Worm (Caenorhabditis elegans) whole organism, young adult: Measurements from ENCODE around the gene txdc-17.

ENCODE experiments used
- B0261.1 ChIP-seq: sonication (generic microtip); optimal IDR thresholded peaks from 2 replicates; lab custom pipeline; 2016; ENCODE audit warnings: mild to moderate bottlenecking, missing genetic modification characterization, moderate library complexity, missing compliant biosample characterization
- C17E4.6 ChIP-seq: fragments of 200-800 bp; sonication (Bioruptor generic); IDR thresholded peaks from 2 replicates; pipeline ENCODE4 v1.3.6; 2022; ENCODE audit warnings: missing genetic modification reagents, missing genetic modification characterization, missing compliant biosample characterization
- F33H1.4 ChIP-seq: fragments of 200-800 bp; sonication (Bioruptor generic); IDR thresholded peaks from 2 replicates; pipeline ENCODE4 v1.3.6; 2022; ENCODE audit warnings: missing genetic modification reagents, missing genetic modification characterization, missing compliant biosample characterization
- F37B4.10 ChIP-seq: fragments of 200-800 bp; sonication (Bioruptor generic); IDR thresholded peaks from 2 replicates; pipeline ENCODE4 v1.3.6; 2022; ENCODE audit warnings: missing genetic modification characterization, missing compliant biosample characterization
- F57A8.1 ChIP-seq: fragments of 200-800 bp; sonication (Bioruptor generic); optimal IDR thresholded peaks from 2 replicates; lab custom pipeline; 2018; ENCODE audit warnings: mild to moderate bottlenecking, missing genetic modification characterization, moderate library complexity, missing compliant biosample characterization
- T07F8.4 ChIP-seq: sonication (generic microtip); optimal IDR thresholded peaks from 2 replicates; lab custom pipeline; 2016; ENCODE audit warnings: mild to moderate bottlenecking, missing genetic modification characterization, moderate library complexity, missing compliant biosample characterization
- T26A5.8 ChIP-seq: sonication (generic microtip); optimal IDR thresholded peaks from 2 replicates; lab custom pipeline; 2016; ENCODE audit warnings: missing genetic modification characterization, missing compliant biosample characterization
- Y53F4B.3 ChIP-seq: fragments of 200-800 bp; sonication (Bioruptor generic); IDR thresholded peaks from 2 replicates; pipeline ENCODE4 v1.3.6; 2022; ENCODE audit warnings: missing genetic modification reagents, missing genetic modification characterization, missing compliant biosample characterization
- Y56A3A.18 ChIP-seq: fragments of 200-800 bp; sonication (Bioruptor generic); IDR thresholded peaks from 2 replicates; pipeline ENCODE4 v1.3.6; 2022; ENCODE audit warnings: missing genetic modification reagents, missing genetic modification characterization, missing compliant biosample characterization
- Y67H2A.10 ChIP-seq: fragments of 200-800 bp; sonication (Bioruptor generic); conservative IDR thresholded peaks from 2 replicates; pipeline ENCODE4 v1.3.6; 2022; ENCODE audit warnings: missing genetic modification reagents, missing genetic modification characterization, missing compliant biosample characterization
- akir-1 ChIP-seq: fragments of 200-800 bp; sonication (Bioruptor generic); optimal IDR thresholded peaks from 2 replicates; lab custom pipeline; 2018; ENCODE audit warnings: mild to moderate bottlenecking, missing genetic modification characterization, moderate library complexity, missing compliant biosample characterization
- aptf-2 ChIP-seq: fragments of 200-800 bp; sonication (Bioruptor generic); conservative IDR thresholded peaks from 2 replicates; pipeline ENCODE4 v1.3.6; 2022; ENCODE audit warnings: missing genetic modification reagents, missing genetic modification characterization, missing compliant biosample characterization
- aptf-3 ChIP-seq: fragments of 200-800 bp; sonication (Bioruptor generic); IDR thresholded peaks from 2 replicates; pipeline ENCODE4 v1.3.6; 2022; ENCODE audit warnings: missing genetic modification characterization, missing compliant biosample characterization
- athp-1 ChIP-seq: sonication (generic microtip); optimal IDR thresholded peaks from 2 replicates; lab custom pipeline; 2017; ENCODE audit warnings: mild to moderate bottlenecking, missing genetic modification characterization, missing compliant biosample characterization
- attf-5 ChIP-seq: fragments of 200-800 bp; sonication (Bioruptor generic); optimal IDR thresholded peaks from 2 replicates; lab custom pipeline; 2018; ENCODE audit warnings: mild to moderate bottlenecking, missing genetic modification characterization, missing compliant biosample characterization
- bed-2 ChIP-seq: fragments of 200-800 bp; sonication (Bioruptor generic); IDR thresholded peaks from 2 replicates; pipeline ENCODE4 v1.3.6; 2022; ENCODE audit warnings: missing genetic modification reagents, missing genetic modification characterization, missing compliant biosample characterization
- cebp-1 ChIP-seq, 2 experiments: fragments of 200-800 bp in 1 of 2; sonication (Bioruptor generic) in 1 of 2; sonication (generic microtip) in 1 of 2; IDR thresholded peaks in 1 of 2; optimal IDR thresholded peaks in 1 of 2; 2 replicates each; pipeline versions ENCODE4 v1.3.6 to Lab custom; 2017 to 2022; ENCODE audit warnings: missing compliant biosample characterization in 2 of 2, missing genetic modification characterization in 2 of 2, mild to moderate bottlenecking in 1 of 2, missing genetic modification reagents in 1 of 2, moderate library complexity in 1 of 2
- ceh-40 ChIP-seq: fragments of 200-800 bp; sonication (Bioruptor generic); IDR thresholded peaks from 2 replicates; pipeline ENCODE4 v1.3.6; 2022; ENCODE audit warnings: missing genetic modification characterization, missing compliant biosample characterization
- ceh-91 ChIP-seq: fragments of 200-800 bp; sonication (Bioruptor generic); IDR thresholded peaks from 2 replicates; pipeline ENCODE4 v1.3.6; 2022; ENCODE audit warnings: missing genetic modification reagents, missing genetic modification characterization, missing compliant biosample characterization
- dox-1 ChIP-seq: fragments of 200-800 bp; sonication (Bioruptor generic); IDR thresholded peaks from 2 replicates; pipeline ENCODE4 v1.3.6; 2022; ENCODE audit warnings: missing genetic modification reagents, missing genetic modification characterization, missing compliant biosample characterization
- dpff-1 ChIP-seq: sonication (generic microtip); optimal IDR thresholded peaks from 2 replicates; lab custom pipeline; 2017; ENCODE audit warnings: mild to moderate bottlenecking, missing genetic modification characterization, missing compliant biosample characterization
- fkh-3 ChIP-seq: sonication (generic microtip); optimal IDR thresholded peaks from 2 replicates; lab custom pipeline; 2016; ENCODE audit warnings: mild to moderate bottlenecking, missing genetic modification characterization, missing compliant biosample characterization
- hmg-1.2 ChIP-seq: fragments of 200-800 bp; sonication (Bioruptor generic); IDR thresholded peaks from 2 replicates; pipeline ENCODE4 v1.3.6; 2022; ENCODE audit warnings: missing genetic modification reagents, missing genetic modification characterization, missing compliant biosample characterization
- hrde-1 ChIP-seq: sonication (generic microtip); optimal IDR thresholded peaks from 2 replicates; lab custom pipeline; 2016; ENCODE audit warnings: missing genetic modification characterization, mild to moderate bottlenecking, missing compliant biosample characterization, moderate library complexity, missing genotype, missing genetic modification reagents, borderline replicate concordance
- lsy-27 ChIP-seq: sonication (generic microtip); optimal IDR thresholded peaks from 2 replicates; lab custom pipeline; 2017; ENCODE audit warnings: missing genetic modification characterization, mild to moderate bottlenecking, missing compliant biosample characterization, antibody characterized with exemption, missing genotype, borderline replicate concordance; ENCODE audit not compliant: insufficient read depth
- madf-10 ChIP-seq: sonication (generic microtip); optimal IDR thresholded peaks from 2 replicates; lab custom pipeline; 2016; ENCODE audit warnings: mild to moderate bottlenecking, missing genetic modification characterization, missing compliant biosample characterization
- madf-3 ChIP-seq: fragments of 200-800 bp; sonication (Bioruptor generic); IDR thresholded peaks from 2 replicates; pipeline ENCODE4 v1.3.6; 2022; ENCODE audit warnings: missing genetic modification reagents, missing genetic modification characterization, missing compliant biosample characterization
- mcd-1 ChIP-seq: fragments of 200-800 bp; sonication (Bioruptor generic); IDR thresholded peaks from 2 replicates; pipeline ENCODE4 v1.3.6; 2022; ENCODE audit warnings: missing genetic modification reagents, missing genetic modification characterization, missing compliant biosample characterization
- nfyb-1 ChIP-seq: fragments of 200-800 bp; sonication (Bioruptor generic); IDR thresholded peaks from 2 replicates; pipeline ENCODE4 v1.3.6; 2022; ENCODE audit warnings: missing genetic modification reagents, missing genetic modification characterization, missing compliant biosample characterization
- nhr-120 ChIP-seq: fragments of 200-800 bp; sonication (Bioruptor generic); IDR thresholded peaks from 2 replicates; pipeline ENCODE4 v1.3.6; 2022; ENCODE audit warnings: missing genetic modification characterization, missing compliant biosample characterization
- nhr-80 ChIP-seq: sonication (generic microtip); optimal IDR thresholded peaks from 2 replicates; lab custom pipeline; 2016; ENCODE audit warnings: missing genetic modification characterization, missing compliant biosample characterization
- pbrm-1 ChIP-seq: fragments of 200-800 bp; sonication (Bioruptor generic); IDR thresholded peaks from 2 replicates; pipeline ENCODE4 v1.3.6; 2022; ENCODE audit warnings: missing genetic modification reagents, missing genetic modification characterization, missing compliant biosample characterization
- pha-4 ChIP-seq: fragments of 150-350 bp; sonication (generic microtip); optimal IDR thresholded peaks from 2 replicates; lab custom pipeline; 2014; ENCODE audit warnings: missing biosample characterization, missing genetic modification reagents, missing genetic modification characterization
- rcor-1 ChIP-seq: fragments of 200-800 bp; sonication (Bioruptor generic); IDR thresholded peaks from 2 replicates; pipeline ENCODE4 v1.3.6; 2022; ENCODE audit warnings: missing genetic modification reagents, missing genetic modification characterization, missing compliant biosample characterization
- repo-1 ChIP-seq: sonication (generic microtip); optimal IDR thresholded peaks from 2 replicates; lab custom pipeline; 2017; ENCODE audit warnings: mild to moderate bottlenecking, missing genetic modification characterization, missing compliant biosample characterization
- rpc-1 ChIP-seq, 2 experiments: fragments of 150-350 bp in 1 of 2; sonication (generic microtip) in 1 of 2; optimal IDR thresholded peaks; 2 replicates each; lab custom pipeline; 2014 to 2018; ENCODE audit warnings: missing biosample characterization in 1 of 2, missing genetic modification characterization in 1 of 2, missing genetic modification reagents in 1 of 2, missing genotype in 1 of 2
- sdz-38 ChIP-seq: sonication (generic microtip); optimal IDR thresholded peaks from 2 replicates; lab custom pipeline; 2016; ENCODE audit warnings: missing genotype, missing genetic modification characterization, missing compliant biosample characterization
- snpc-1.1 ChIP-seq: sonication (generic microtip); optimal IDR thresholded peaks from 2 replicates; lab custom pipeline; 2017; ENCODE audit warnings: missing genetic modification characterization, mild to moderate bottlenecking, missing compliant biosample characterization, antibody characterized with exemption, moderate library complexity, missing genotype, missing genetic modification reagents; ENCODE audit not compliant: insufficient read depth
- snpc-3.4 ChIP-seq: sonication (generic microtip); optimal IDR thresholded peaks from 2 replicates; lab custom pipeline; 2017; ENCODE audit warnings: missing genetic modification characterization, mild to moderate bottlenecking, missing compliant biosample characterization, antibody characterized with exemption, moderate library complexity, missing genotype, missing genetic modification reagents
- tlf-1 ChIP-seq: fragments of 200-800 bp; sonication (Bioruptor generic); optimal IDR thresholded peaks from 2 replicates; lab custom pipeline; 2018; ENCODE audit warnings: mild to moderate bottlenecking, missing genetic modification characterization, missing compliant biosample characterization
- zfh-2 ChIP-seq: fragments of 200-800 bp; sonication (Bioruptor generic); conservative IDR thresholded peaks from 2 replicates; pipeline ENCODE4 v1.3.6; 2022; ENCODE audit warnings: missing genetic modification reagents, missing genetic modification characterization, missing compliant biosample characterization
- ztf-18 ChIP-seq: sonication (generic microtip); optimal IDR thresholded peaks from 2 replicates; lab custom pipeline; 2016; ENCODE audit warnings: missing genotype, mild to moderate bottlenecking, missing genetic modification characterization, missing compliant biosample characterization
- ztf-25 ChIP-seq: fragments of 200-800 bp; sonication (Bioruptor generic); IDR thresholded peaks from 2 replicates; pipeline ENCODE4 v1.3.6; 2022; ENCODE audit warnings: missing genetic modification reagents, missing genetic modification characterization, missing compliant biosample characterization
- ztf-26 ChIP-seq: sonication (generic microtip); optimal IDR thresholded peaks from 2 replicates; lab custom pipeline; 2017; ENCODE audit warnings: missing genetic modification characterization, missing compliant biosample characterization
- ztf-3 ChIP-seq: fragments of 200-800 bp; sonication (Bioruptor generic); optimal IDR thresholded peaks from 2 replicates; lab custom pipeline; 2018; ENCODE audit warnings: mild to moderate bottlenecking, missing genetic modification characterization, missing compliant biosample characterization

The txdc-17 gene

ce11 chrIII:2834363-2834762 lies at the start of gene txdc-17:
TSS of gene txdc-17 (plus strand) at chrIII:2834663.
- TF ChIP-seq aptf-3 (GFP tag; lab: Robert Waterston, UW) (no peak), sdz-38 (tag; lab: Kevin White, UChicago) (no peak)

ce11 chrIII:2785840-2786239 lies 48.6 kb upstream of the txdc-17 start, which contains the start of gene Y71H2AM.20:
TSS of gene Y71H2AM.20 (minus strand) at chrIII:2785948.
- TF ChIP-seq ztf-3 (GFP tag; lab: Kevin White, UChicago) (peak; percentile 10), Y67H2A.10 (peak; percentile 89), zfh-2 (GFP tag; lab: Robert Waterston, UW) (no peak), lsy-27 (tag; lab: Kevin White, UChicago) (peak; percentile 69), attf-5 (GFP tag; lab: Kevin White, UChicago) (peak; percentile 100), aptf-3 (GFP tag; lab: Robert Waterston, UW) (no peak), nhr-120 (no peak), pbrm-1 (GFP tag; lab: Robert Waterston, UW) (peak; percentile 91), T07F8.4 (tag; lab: Kevin White, UChicago) (peak; percentile 45), Y56A3A.18 (GFP tag; lab: Robert Waterston, UW) (no peak), T26A5.8 (tag; lab: Kevin White, UChicago) (no peak), aptf-2 (GFP tag; lab: Robert Waterston, UW) (0 out of 2 replicates have a peak, but pooled peaks have one; percentile 8), sdz-38 (tag; lab: Kevin White, UChicago) (no peak), nhr-80 (tag; lab: Kevin White, UChicago) (peak; percentile 86), pha-4 (peak; percentile 97), nfyb-1 (GFP tag; lab: Robert Waterston, UW) (peak; percentile 90), F37B4.10 (GFP tag; lab: Robert Waterston, UW) (no peak), rpc-1 (optimal IDR thresholded peaks at IDR 0.05; lab: Kevin White, UChicago) (peak; percentile 10), rpc-1 (tag; optimal IDR thresholded peaks at IDR 0.05; lab: Kevin White, UChicago) (no peak), B0261.1 (tag; lab: Kevin White, UChicago) (peak; percentile 1), snpc-3.4 (peak; percentile 96), mcd-1 (GFP tag; lab: Robert Waterston, UW) (peak; percentile 98), madf-10 (peak; percentile 87), F57A8.1 (GFP tag; lab: Kevin White, UChicago) (no peak), ztf-18 (peak; percentile 83), ztf-25 (GFP tag; lab: Robert Waterston, UW) (no peak), C17E4.6 (peak; percentile 79), dpff-1 (tag; lab: Kevin White, UChicago) (no peak), athp-1 (tag; lab: Kevin White, UChicago) (peak; percentile 98), ceh-91 (GFP tag; lab: Robert Waterston, UW) (peak; percentile 89), cebp-1 (GFP tag; IDR thresholded peaks at IDR 0.05; lab: Robert Waterston, UW) (peak; percentile 54; the same call in 1 of the 2 replicates), cebp-1 (tag; optimal IDR thresholded peaks at IDR 0.05; lab: Kevin White, UChicago) (peak; percentile 90), F33H1.4 (GFP tag; lab: Robert Waterston, UW) (peak; percentile 85), rcor-1 (GFP tag; lab: Robert Waterston, UW) (peak; percentile 84), Y53F4B.3 (peak; percentile 71; the same call in 1 of the 2 replicates), repo-1 (no peak), dox-1 (peak; percentile 98), hmg-1.2 (GFP tag; lab: Robert Waterston, UW) (peak; percentile 76), madf-3 (GFP tag; lab: Robert Waterston, UW) (peak; percentile 96), hrde-1 (tag; lab: Kevin White, UChicago) (no peak), ceh-40 (GFP tag; lab: Robert Waterston, UW) (no peak), fkh-3 (tag; lab: Kevin White, UChicago) (no peak), snpc-1.1 (tag; lab: Kevin White, UChicago) (peak; percentile 71), tlf-1 (GFP tag; lab: Kevin White, UChicago) (peak; percentile 92), akir-1 (GFP tag; lab: Kevin White, UChicago) (no peak), ztf-26 (tag; lab: Kevin White, UChicago) (peak; percentile 72), bed-2 (no peak)
